Worm (Caenorhabditis elegans): Measurements from ENCODE around the gene R04B5.7.

DNA sequence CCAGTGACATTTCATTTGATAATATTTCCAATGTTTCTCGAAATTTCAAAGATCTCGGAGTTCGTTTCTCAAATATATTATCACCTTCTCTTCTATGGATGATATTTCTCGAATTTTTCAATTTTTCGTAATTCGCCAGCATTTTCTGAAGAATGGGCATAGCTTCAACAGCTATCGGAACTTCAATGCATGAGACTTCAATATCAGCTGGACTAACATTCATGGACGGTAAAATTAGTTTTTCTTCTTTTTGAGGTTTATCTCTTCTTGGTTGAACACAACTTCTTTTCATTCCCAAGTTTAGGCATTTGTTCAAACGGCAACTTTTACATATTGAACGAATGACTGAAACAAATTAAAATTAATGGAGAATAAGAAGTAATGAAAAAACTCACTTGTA is 9.5 kb downstream of the R04B5.7 start:
- no peak for TF ChIP-seq pag-3 (tag; optimal IDR thresholded peaks at IDR 0.05; ENCODE audit: borderline replicate concordance)
- no peak for TF ChIP-seq Y22D7AL.16 (tag; optimal IDR thresholded peaks at IDR 0.05)
- TF ChIP-seq hlh-13 (GFP tag; optimal IDR thresholded peaks at IDR 0.05), result no peak
- TF ChIP-seq ceh-14 (tag; optimal IDR thresholded peaks at IDR 0.05), result no peak
- TF ChIP-seq ceh-31 (tag; optimal IDR thresholded peaks at IDR 0.05), result no peak
- TF ChIP-seq nhr-11 (tag; optimal IDR thresholded peaks at IDR 0.05), result no peak
- TF ChIP-seq pha-2 (tag; optimal IDR thresholded peaks at IDR 0.05), result no peak

Measured in whole organism, late embryonic.